Worm (Caenorhabditis elegans): ENCODE measurements around the gene Y94A7B.11.

ce11 chrV:17754999-17755398 lies 47.4 kb downstream of the Y94A7B.11 start:
- TF ChIP-seq elt-1 (tag; optimal IDR thresholded peaks at IDR 0.05) (no peak), elt-3 (tag; optimal IDR thresholded peaks at IDR 0.05) (no peak), nhr-237 (tag; optimal IDR thresholded peaks at IDR 0.05) (no peak), unc-39 (tag; optimal IDR thresholded peaks at IDR 0.05) (no peak), R02D3.7 (tag; optimal IDR thresholded peaks at IDR 0.05) (no peak), nhr-77 (tag; optimal IDR thresholded peaks at IDR 0.05) (no peak)

All from whole organism, L3 larva.